Worm (Caenorhabditis elegans) whole organism, early embryonic: ENCODE results near the gene T28C6.10.

Source experiments
- B0310.2 ChIP-seq: sonication (generic microtip); optimal IDR thresholded peaks from 2 replicates; lab custom pipeline; 2016; ENCODE audit warnings: mild to moderate bottlenecking, missing genetic modification characterization, missing compliant biosample characterization
- F13C5.2 ChIP-seq: sonication (generic microtip); optimal IDR thresholded peaks from 2 replicates; lab custom pipeline; 2017; ENCODE audit warnings: mild to moderate bottlenecking, missing genetic modification characterization, inconsistent platforms, missing compliant biosample characterization
- aly-1 ChIP-seq: sonication (generic microtip); optimal IDR thresholded peaks from 2 replicates; lab custom pipeline; 2016; ENCODE audit warnings: missing genetic modification characterization, missing compliant biosample characterization
- ama-1 ChIP-seq: fragments of 150-350 bp; optimal IDR thresholded peaks from 2 replicates; lab custom pipeline; 2014
- ceh-13 ChIP-seq: fragments of 200-800 bp; sonication (Bioruptor generic); optimal IDR thresholded peaks from 2 replicates; lab custom pipeline; 2018; ENCODE audit warnings: mild to moderate bottlenecking, missing genetic modification characterization, missing compliant biosample characterization
- ceh-36 ChIP-seq: sonication (generic microtip); optimal IDR thresholded peaks from 2 replicates; lab custom pipeline; 2016; ENCODE audit warnings: missing genetic modification characterization, inconsistent platforms, missing compliant biosample characterization
- ets-7 ChIP-seq: sonication (generic microtip); optimal IDR thresholded peaks from 2 replicates; lab custom pipeline; 2016; ENCODE audit warnings: missing genotype, missing genetic modification characterization, missing compliant biosample characterization
- flt-1 ChIP-seq: fragments of 200-800 bp; sonication (Bioruptor generic); IDR thresholded peaks from 2 replicates; pipeline ENCODE4 v1.3.6; 2022; ENCODE audit warnings: missing genetic modification characterization, missing compliant biosample characterization
- hmbx-1 ChIP-seq: sonication (generic microtip); optimal IDR thresholded peaks from 2 replicates; lab custom pipeline; 2016; ENCODE audit warnings: mild to moderate bottlenecking, missing genetic modification characterization, missing compliant biosample characterization
- hmg-4 ChIP-seq: fragments of 200-800 bp; sonication (Bioruptor generic); optimal IDR thresholded peaks from 2 replicates; lab custom pipeline; 2018; ENCODE audit warnings: mild to moderate bottlenecking, missing genetic modification characterization, missing compliant biosample characterization
- hnd-1 ChIP-seq: sonication (generic microtip); optimal IDR thresholded peaks from 2 replicates; lab custom pipeline; 2016; ENCODE audit warnings: missing genetic modification characterization, missing compliant biosample characterization
- pes-1 ChIP-seq: fragments of 200-800 bp; sonication (Bioruptor generic); IDR thresholded peaks from 2 replicates; pipeline ENCODE4 v1.3.6; 2022; ENCODE audit warnings: missing genetic modification reagents, missing genetic modification characterization, missing compliant biosample characterization
- scrt-1 ChIP-seq: fragments of 200-800 bp; sonication (Bioruptor generic); IDR thresholded peaks from 2 replicates; pipeline ENCODE4 v1.3.6; 2022; ENCODE audit warnings: missing genetic modification characterization, missing compliant biosample characterization
- sea-1 ChIP-seq: fragments of 200-800 bp; sonication (Bioruptor generic); conservative IDR thresholded peaks from 2 replicates; pipeline ENCODE4 v1.3.6; 2022; ENCODE audit warnings: missing genetic modification characterization, missing compliant biosample characterization
- tbx-11 ChIP-seq: fragments of 200-800 bp; sonication (Bioruptor generic); IDR thresholded peaks from 2 replicates; pipeline ENCODE4 v1.3.6; 2022; ENCODE audit warnings: missing genetic modification characterization, missing compliant biosample characterization
- tbx-37 ChIP-seq: fragments of 200-800 bp; sonication (Bioruptor generic); conservative IDR thresholded peaks from 2 replicates; pipeline ENCODE4 v1.3.6; 2022; ENCODE audit warnings: missing genetic modification reagents, missing genetic modification characterization, missing compliant biosample characterization
- tra-4 ChIP-seq: sonication (generic microtip); optimal IDR thresholded peaks from 2 replicates; lab custom pipeline; 2017; ENCODE audit warnings: missing genetic modification characterization, missing compliant biosample characterization

T28C6.10 gene

DNA sequence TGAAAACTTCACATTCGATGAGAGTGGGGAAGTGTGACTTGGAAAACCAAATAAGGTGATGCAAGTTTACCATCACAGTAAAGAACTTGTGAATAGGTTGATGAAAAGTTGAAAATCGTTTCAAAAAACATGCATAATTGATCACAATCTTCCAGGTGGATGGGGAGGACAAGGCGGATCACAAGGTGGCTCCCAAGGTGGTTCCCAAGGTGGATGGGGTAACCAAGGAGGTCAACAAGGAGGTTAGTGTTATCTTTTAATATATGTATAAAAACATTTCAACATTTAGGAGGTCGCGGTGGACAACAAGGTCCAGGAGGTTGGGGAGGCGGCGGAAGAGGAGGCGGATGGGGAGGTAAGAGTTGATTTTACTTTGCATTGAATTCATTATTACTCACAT lies at the start of gene T28C6.10:
TSS of gene T28C6.10 (plus strand) at position 301 of the 400 bp plus-strand sequence.
- no peak for TF ChIP-seq tbx-37
- no peak for TF ChIP-seq aly-1 (tag; lab: Kevin White, UChicago)
- TF ChIP-seq hnd-1 = no peak
- TF ChIP-seq ceh-36 (tag; lab: Kevin White, UChicago) = no peak
- TF ChIP-seq flt-1 (GFP tag; lab: Robert Waterston, UW) = no peak
- no peak for TF ChIP-seq ama-1 (lab: Kevin White, UChicago)
- no peak for TF ChIP-seq scrt-1
- no peak for TF ChIP-seq ets-7
- TF ChIP-seq tra-4 (tag; lab: Kevin White, UChicago) = no peak

DNA sequence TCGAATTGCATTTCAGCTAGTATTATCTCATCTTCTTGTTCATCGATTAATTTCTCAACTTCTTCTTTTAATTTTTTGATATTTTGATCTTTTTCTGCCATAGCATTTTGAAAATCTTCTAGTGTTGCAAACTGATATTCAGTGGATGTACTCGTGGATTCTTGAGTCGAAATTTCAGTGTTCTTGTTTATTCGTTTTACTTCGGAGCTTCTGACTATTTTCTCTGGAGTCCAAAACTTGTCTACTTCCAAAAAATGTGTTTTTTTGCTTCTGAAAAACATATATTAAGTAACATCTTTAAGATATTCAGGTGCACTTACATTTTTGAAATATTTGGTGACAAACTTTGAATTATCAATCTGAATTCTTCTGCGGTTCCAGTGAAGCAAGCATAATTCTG lies 48.2 kb upstream of the T28C6.10 start, which contains the start of gene F20C5.5:
TSS of gene F20C5.5 (minus strand) at position 101 of the 400 bp plus-strand sequence.
- TF ChIP-seq flt-1 (GFP tag; lab: Robert Waterston, UW) = no peak
- TF ChIP-seq tbx-37 = no peak
- TF ChIP-seq tra-4 (tag; lab: Kevin White, UChicago) = no peak
- TF ChIP-seq pes-1 = no peak
- TF ChIP-seq aly-1 (tag; lab: Kevin White, UChicago) = no peak
- no peak for TF ChIP-seq hnd-1
- no peak for TF ChIP-seq F13C5.2 (tag; lab: Kevin White, UChicago)
- TF ChIP-seq hmg-4 (GFP tag; lab: Kevin White, UChicago) = no peak
- no peak for TF ChIP-seq tbx-11 (GFP tag; lab: Robert Waterston, UW)
- TF ChIP-seq ceh-36 (tag; lab: Kevin White, UChicago) = no peak
- TF ChIP-seq scrt-1 = no peak
- no peak for TF ChIP-seq B0310.2
- TF ChIP-seq sea-1 (GFP tag; lab: Robert Waterston, UW) = no peak
- no peak for TF ChIP-seq ceh-13 (GFP tag; lab: Kevin White, UChicago)

DNA sequence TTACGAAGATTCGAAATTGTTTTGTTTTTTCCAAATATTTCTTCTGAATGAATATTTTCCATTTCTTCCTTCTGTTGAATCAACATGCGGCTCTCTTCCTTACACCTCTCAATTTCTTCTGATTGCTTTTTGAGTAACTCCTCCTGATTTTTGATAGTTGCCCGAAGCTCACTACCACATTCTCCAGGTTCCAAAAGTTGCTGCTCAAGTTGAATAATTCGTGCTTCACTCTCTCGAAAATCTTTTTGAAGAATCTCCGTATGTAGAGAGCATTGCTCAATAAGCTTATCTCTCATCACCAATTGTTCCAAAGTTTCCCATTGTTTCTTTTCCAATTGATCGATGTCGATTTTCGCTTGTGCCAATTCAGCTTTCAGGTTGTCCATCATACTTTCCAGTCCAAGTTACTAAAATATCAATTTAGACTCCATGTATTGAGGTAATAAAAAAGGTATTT lies 44.9 kb upstream of the T28C6.10 start, which contains the start of gene F20C5.6:
TSS of gene F20C5.6 (minus strand) at position 407 of the 457 bp plus-strand sequence.
- TF ChIP-seq ceh-36 (tag; lab: Kevin White, UChicago) = no peak
- TF ChIP-seq ama-1 (lab: Kevin White, UChicago) = peak; percentile 93

DNA sequence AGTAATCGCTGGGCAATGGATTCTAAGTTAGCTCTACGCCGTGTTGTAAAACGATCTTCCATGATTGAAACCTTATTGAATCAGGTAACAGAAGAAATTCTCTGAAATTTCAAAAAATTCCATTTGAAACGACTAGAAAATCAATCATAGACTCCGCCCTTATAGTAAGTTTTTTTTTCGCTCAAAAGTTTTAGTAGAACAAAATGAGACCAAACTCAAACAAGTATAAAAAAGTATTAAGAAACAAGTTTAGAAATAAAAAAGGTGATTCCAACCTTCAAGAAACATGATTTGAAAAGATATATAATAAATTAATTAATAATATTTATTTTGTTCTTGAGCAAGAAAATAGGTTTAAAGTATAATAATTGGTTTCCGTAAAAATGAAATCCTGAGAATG lies 39.7 kb upstream of the T28C6.10 start, which contains the start of gene C33D9.6:
TSS of gene C33D9.6 (minus strand) at position 101 of the 400 bp plus-strand sequence.
- no peak for TF ChIP-seq aly-1 (tag; lab: Kevin White, UChicago)
- no peak for TF ChIP-seq tbx-37
- no peak for TF ChIP-seq ama-1 (lab: Kevin White, UChicago)
- TF ChIP-seq ceh-13 (GFP tag; lab: Kevin White, UChicago) = no peak
- TF ChIP-seq B0310.2 = no peak
- TF ChIP-seq hnd-1 = no peak
- no peak for TF ChIP-seq pes-1
- no peak for TF ChIP-seq ets-7
- no peak for TF ChIP-seq F13C5.2 (tag; lab: Kevin White, UChicago)
- TF ChIP-seq ceh-36 (tag; lab: Kevin White, UChicago) = no peak
- TF ChIP-seq scrt-1 = no peak
- no peak for TF ChIP-seq flt-1 (GFP tag; lab: Robert Waterston, UW)
- no peak for TF ChIP-seq hmg-4 (GFP tag; lab: Kevin White, UChicago)
- TF ChIP-seq tbx-11 (GFP tag; lab: Robert Waterston, UW) = no peak
- TF ChIP-seq hmbx-1 = no peak
- no peak for TF ChIP-seq sea-1 (GFP tag; lab: Robert Waterston, UW)
- no peak for TF ChIP-seq tra-4 (tag; lab: Kevin White, UChicago)

DNA sequence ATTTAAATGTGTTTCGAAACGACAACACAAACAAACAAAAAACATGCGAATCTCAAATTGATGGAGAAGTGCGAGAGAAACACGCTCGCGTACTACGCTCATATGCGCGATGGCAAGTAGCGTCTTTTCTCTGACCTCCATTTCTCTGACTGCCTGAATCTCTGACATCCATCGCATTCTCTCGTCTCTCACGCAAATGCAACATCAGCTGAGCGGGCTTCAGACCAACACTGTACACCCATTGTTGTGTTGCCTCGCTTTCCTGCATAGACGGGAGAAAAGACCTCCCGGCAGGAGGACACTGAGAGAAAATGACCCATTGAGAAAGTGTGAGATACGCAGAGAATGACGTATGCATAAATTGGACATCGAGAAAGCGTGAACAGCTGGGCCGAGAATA lies 35.6 kb upstream of the T28C6.10 start:
- TF ChIP-seq hmg-4 (GFP tag; lab: Kevin White, UChicago) (peak; percentile 96), hmbx-1 (no peak), flt-1 (GFP tag; lab: Robert Waterston, UW) (0 out of 2 replicates have a peak, but pooled peaks have one; percentile 6), ceh-36 (tag; lab: Kevin White, UChicago) (no peak), hnd-1 (no peak), ceh-13 (GFP tag; lab: Kevin White, UChicago) (no peak), tbx-37 (no peak), aly-1 (tag; lab: Kevin White, UChicago) (peak; percentile 35), pes-1 (no peak), tra-4 (tag; lab: Kevin White, UChicago) (no peak), tbx-11 (GFP tag; lab: Robert Waterston, UW) (no peak), F13C5.2 (tag; lab: Kevin White, UChicago) (peak; percentile 33), sea-1 (GFP tag; lab: Robert Waterston, UW) (0 out of 2 replicates have a peak, but pooled peaks have one; percentile 23), ama-1 (lab: Kevin White, UChicago) (no peak), B0310.2 (no peak), ets-7 (no peak), scrt-1 (0 out of 2 replicates have a peak, but pooled peaks have one; percentile 31)

DNA sequence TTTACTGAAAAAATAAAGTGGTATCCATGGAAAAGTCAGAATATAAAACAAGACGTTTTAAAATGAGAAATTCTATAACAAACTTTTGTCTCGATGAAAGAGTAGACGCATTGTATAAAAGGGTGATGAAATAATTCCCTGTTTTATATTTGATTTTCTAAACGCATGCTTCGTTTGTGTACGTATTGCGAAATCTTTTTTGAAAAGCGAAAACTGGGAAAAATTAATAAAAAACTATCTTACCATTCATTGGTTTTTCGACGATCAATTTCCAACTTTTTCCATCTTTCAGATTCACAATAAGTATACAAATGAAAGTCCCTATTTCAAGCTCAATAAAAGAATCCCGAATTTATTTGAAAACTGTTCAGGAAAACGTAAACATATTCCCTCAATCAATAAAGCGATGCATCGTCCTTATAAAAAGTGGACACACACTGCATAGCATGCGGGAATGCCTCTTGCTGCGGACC lies 32.8 kb upstream of the T28C6.10 start, which contains the start of gene C33D9.13:
TSS of gene C33D9.13 (minus strand) at position 423 of the 473 bp plus-strand sequence.
- TF ChIP-seq ceh-13 (GFP tag; lab: Kevin White, UChicago) (no peak), B0310.2 (no peak), F13C5.2 (tag; lab: Kevin White, UChicago) (no peak), tra-4 (tag; lab: Kevin White, UChicago) (no peak), ceh-36 (tag; lab: Kevin White, UChicago) (no peak), tbx-37 (no peak), hnd-1 (no peak), hmg-4 (GFP tag; lab: Kevin White, UChicago) (no peak), scrt-1 (no peak), ets-7 (no peak), tbx-11 (GFP tag; lab: Robert Waterston, UW) (no peak), sea-1 (GFP tag; lab: Robert Waterston, UW) (no peak), aly-1 (tag; lab: Kevin White, UChicago) (no peak), flt-1 (GFP tag; lab: Robert Waterston, UW) (no peak), ama-1 (lab: Kevin White, UChicago) (no peak)

DNA sequence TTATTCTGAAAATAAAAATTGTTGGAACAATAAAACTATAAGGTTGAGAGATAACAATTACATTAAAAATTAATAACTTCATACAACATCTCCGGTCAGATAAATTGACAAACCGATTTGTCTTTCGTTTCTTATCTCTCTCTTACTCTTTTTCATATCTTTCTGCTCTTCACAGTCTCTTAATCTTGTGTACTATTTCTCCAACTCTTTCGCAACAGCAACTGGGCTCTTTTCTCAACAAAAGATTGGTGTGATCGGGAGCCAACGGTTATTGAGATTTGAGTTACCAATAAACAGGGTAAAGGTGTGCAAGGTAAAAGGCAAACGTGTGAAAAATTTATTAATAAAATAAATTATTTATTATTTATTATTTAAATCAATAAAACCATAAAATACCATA lies 31.1 kb upstream of the T28C6.10 start, which contains the start of gene C33D9.8:
TSS of gene C33D9.8 (minus strand) at position 99 of the 400 bp plus-strand sequence.
- TF ChIP-seq tra-4 (tag; lab: Kevin White, UChicago) (no peak), ceh-36 (tag; lab: Kevin White, UChicago) (no peak)
